Fruit fly (Drosophila melanogaster) Kc167 (cell line): ENCODE measurements around the gene UQCR-14.

Experiments
- h ChIP-seq: fragments of >200 bp; optimal IDR thresholded peaks from 3 replicates; lab custom pipeline; 2018; ENCODE audit warnings: missing external identifiers
- psq ChIP-seq: fragments of >200 bp; optimal IDR thresholded peaks from 2 replicates; lab custom pipeline; 2017; ENCODE audit warnings: missing external identifiers

DNA sequence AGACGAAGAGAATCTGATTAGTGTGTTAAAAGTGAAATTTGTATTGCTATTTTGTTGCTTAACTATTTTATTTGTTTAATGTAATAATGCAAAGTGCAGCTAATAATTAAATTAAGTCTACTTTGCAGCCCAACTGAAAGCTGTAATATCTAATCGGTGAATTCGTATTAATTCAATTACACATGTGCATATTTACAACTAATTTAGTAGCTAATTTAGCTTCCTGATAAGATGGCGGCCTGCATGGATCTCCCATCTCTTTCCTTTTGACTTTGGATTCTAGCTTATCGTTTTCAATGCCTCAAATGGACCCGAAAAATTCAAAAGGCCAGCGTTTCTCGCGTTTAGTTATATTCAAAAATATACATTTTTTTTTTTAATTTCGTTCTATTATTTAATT lies 23.7 kb downstream of the UQCR-14 start:
- TF ChIP-seq h: no peak
- no peak for TF ChIP-seq psq (lab: Kevin White, UChicago)
